Fruit fly (Drosophila melanogaster): Measurements from ENCODE around the gene lush.

The lush gene

DNA sequence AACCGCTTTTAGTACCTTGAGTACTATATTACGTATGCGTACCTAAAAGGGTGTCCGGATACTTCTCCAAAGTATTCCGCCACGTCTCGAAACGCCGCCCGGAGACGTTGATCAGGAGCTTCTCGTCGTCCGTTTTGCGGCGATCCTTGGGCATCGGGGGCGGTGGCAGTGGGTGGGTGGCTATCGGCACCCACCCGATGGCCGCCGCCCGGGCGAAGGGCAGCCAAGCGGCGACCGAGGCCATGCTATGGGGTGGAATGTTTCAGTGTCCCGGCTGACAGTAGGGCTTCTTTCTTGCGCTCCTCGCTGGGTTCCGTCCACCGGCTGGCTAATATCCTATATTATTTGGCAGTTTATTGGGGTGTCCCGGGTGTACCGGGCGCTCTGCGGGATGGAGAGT lies 31.4 kb downstream of the lush start:
- TF ChIP-seq gt (GFP tag; IDR thresholded peaks at IDR 0.05), result no peak
- TF ChIP-seq mam (GFP tag; optimal IDR thresholded peaks at IDR 0.05), result no peak
- TF ChIP-seq Gug (GFP tag; IDR thresholded peaks at IDR 0.05), result no peak
- 0 out of 3 replicates have a peak, but pooled peaks have one; percentile 18 for TF ChIP-seq CG11093 (GFP tag; IDR thresholded peaks at IDR 0.05)
- TF ChIP-seq dmrt99B (tag; optimal IDR thresholded peaks at IDR 0.05), result no peak
- no peak for TF ChIP-seq CG17186 (GFP tag; optimal IDR thresholded peaks at IDR 0.05)
- TF ChIP-seq Stat92E (GFP tag; optimal IDR thresholded peaks at IDR 0.05), result no peak
- peak; percentile 14 for TF ChIP-seq Med (GFP tag)
- no peak for TF ChIP-seq zfh2 (GFP tag; optimal IDR thresholded peaks at IDR 0.05)
- peak; percentile 54 for TF ChIP-seq Hr39 (optimal IDR thresholded peaks at IDR 0.05)
- TF ChIP-seq abd-A (tag; optimal IDR thresholded peaks at IDR 0.05), result no peak

- peak; percentile 73 for TF ChIP-seq sens (GFP tag)
- no peak for TF ChIP-seq nom (GFP tag; optimal IDR thresholded peaks at IDR 0.05)
- no peak for TF ChIP-seq Side (GFP tag; optimal IDR thresholded peaks at IDR 0.05)
- TF ChIP-seq CG6272 (GFP tag; IDR thresholded peaks at IDR 0.05), result no peak
- no peak for TF ChIP-seq CG10267 (tag; optimal IDR thresholded peaks at IDR 0.05)
- no peak for TF ChIP-seq CG34422 (GFP tag; IDR thresholded peaks at IDR 0.05)
- no peak for TF ChIP-seq CG2712 (tag; optimal IDR thresholded peaks at IDR 0.05)
- no peak for TF ChIP-seq CG18476 (GFP tag; optimal IDR thresholded peaks at IDR 0.05)
- no peak for TF ChIP-seq CG13424 (tag; optimal IDR thresholded peaks at IDR 0.05)
- no peak for TF ChIP-seq NC2α (GFP tag; optimal IDR thresholded peaks at IDR 0.05)
- TF ChIP-seq Med (GFP tag), result peak; percentile 50
- 0 out of 4 replicates have a peak, but pooled peaks have one; percentile 17 for TF ChIP-seq chinmo (GFP tag; IDR thresholded peaks at IDR 0.05; ENCODE audit: partially characterized antibody)
- TF ChIP-seq ham (GFP tag; IDR thresholded peaks at IDR 0.05), result no peak
- TF ChIP-seq CG6791 (GFP tag; IDR thresholded peaks at IDR 0.05; ENCODE audit: partially characterized antibody), result no peak
- TF ChIP-seq CG10147 (GFP tag; optimal IDR thresholded peaks at IDR 0.05), result no peak
- TF ChIP-seq CG4617 (GFP tag; optimal IDR thresholded peaks at IDR 0.05; ENCODE audit: borderline replicate concordance), result no peak
- TF ChIP-seq Mad (GFP tag; optimal IDR thresholded peaks at IDR 0.05), result no peak
- TF ChIP-seq CG3838 (GFP tag; optimal IDR thresholded peaks at IDR 0.05), result no peak
- no peak for TF ChIP-seq Ravus (GFP tag; IDR thresholded peaks at IDR 0.05)
- TF ChIP-seq kni (GFP tag; optimal IDR thresholded peaks at IDR 0.05), result no peak
- peak; percentile 57 for TF ChIP-seq Ets65A (GFP tag)
- TF ChIP-seq MBD-R2 (GFP tag; IDR thresholded peaks at IDR 0.05), result no peak
- no peak for TF ChIP-seq CG14860 (GFP tag; IDR thresholded peaks at IDR 0.05; ENCODE audit: partially characterized antibody)
- no peak for TF ChIP-seq Antp (GFP tag; optimal IDR thresholded peaks at IDR 0.05)
- TF ChIP-seq CG6813 (GFP tag; optimal IDR thresholded peaks at IDR 0.05), result no peak
- no peak for TF ChIP-seq CG8765 (GFP tag; IDR thresholded peaks at IDR 0.05)
- TF ChIP-seq stwl (tag; optimal IDR thresholded peaks at IDR 0.05), result no peak
- TF ChIP-seq CG1603 (tag; optimal IDR thresholded peaks at IDR 0.05), result no peak
- TF ChIP-seq Awh (GFP tag; IDR thresholded peaks at IDR 0.05), result no peak
- TF ChIP-seq CG13296 (GFP tag; optimal IDR thresholded peaks at IDR 0.05), result no peak
- no peak for TF ChIP-seq CG34376 (GFP tag; optimal IDR thresholded peaks at IDR 0.05)
- no peak for TF ChIP-seq CG1529 (GFP tag; optimal IDR thresholded peaks at IDR 0.05)
- no peak for TF ChIP-seq CG9876 (GFP tag; optimal IDR thresholded peaks at IDR 0.05)
- 0 out of 3 replicates have a peak, but pooled peaks have one; percentile 17 for TF ChIP-seq CG11093 (GFP tag; IDR thresholded peaks at IDR 0.05)
- TF ChIP-seq CG4820 (GFP tag; optimal IDR thresholded peaks at IDR 0.05), result no peak
- TF ChIP-seq CG30431 (GFP tag; optimal IDR thresholded peaks at IDR 0.05), result no peak
- TF ChIP-seq pzg (GFP tag; optimal IDR thresholded peaks at IDR 0.05), result no peak
- no peak for TF ChIP-seq CG11247 (GFP tag; IDR thresholded peaks at IDR 0.05)
- TF ChIP-seq Bgb (GFP tag; IDR thresholded peaks at IDR 0.05; ENCODE audit: partially characterized antibody), result 0 out of 2 replicates have a peak, but pooled peaks have one; percentile 2
- TF ChIP-seq dimm (GFP tag; IDR thresholded peaks at IDR 0.05), result no peak
- no peak for TF ChIP-seq Ssrp (tag; optimal IDR thresholded peaks at IDR 0.05)
Measured at dm6 chr3L:19569407-19569806, 36.5 kb downstream of the lush start.
